Worm (Caenorhabditis elegans) whole organism, dauer: Measurements from ENCODE around the gene K12H4.7.

Experiments
- unc-62 ChIP-seq: sonication (generic microtip); optimal IDR thresholded peaks from 2 replicates; lab custom pipeline; 2017; ENCODE audit warnings: missing biosample characterization, missing genetic modification reagents, missing genetic modification characterization

K12H4.7 gene

ce11 chrIII:8050944-8051343 is at the start of gene K12H4.7:
K12H4.7 (minus strand) TSS chrIII:8051081.
- TF ChIP-seq unc-62 = no peak

- TF ChIP-seq unc-62 = no peak
Measured at ce11 chrIII:8099022-8099421, 48.1 kb upstream of the K12H4.7 start, which contains the start of gene K06H7.1. K06H7.1 (plus strand) TSS chrIII:8099322.

ce11 chrIII:8098116-8098515 is 47.2 kb upstream of the K12H4.7 start, which contains the start of gene K06H7.8:
K06H7.8 (minus strand) TSS chrIII:8098216.
- TF ChIP-seq unc-62 = no peak

ce11 chrIII:8093079-8093623 is 42.3 kb upstream of the K12H4.7 start, which contains the start of gene K06H7.2:
K06H7.2 (plus strand) TSS chrIII:8093573.
- no peak for TF ChIP-seq unc-62

ce11 chrIII:8091408-8091807 is 40.5 kb upstream of the K12H4.7 start, which contains the start of gene idi-1:
idi-1 (plus strand) TSS chrIII:8091708.
- TF ChIP-seq unc-62 = no peak

- no peak for TF ChIP-seq unc-62
Measured at ce11 chrIII:8088235-8088634, 37.4 kb upstream of the K12H4.7 start, which contains the start of gene vms-1. vms-1 (plus strand) TSS chrIII:8088535.

- TF ChIP-seq unc-62 = no peak
Measured at ce11 chrIII:8085355-8085754, 34.5 kb upstream of the K12H4.7 start, which contains the start of the genes K06H7.7 and grp-1. K06H7.7 (minus strand) TSS chrIII:8085475. grp-1 (plus strand) TSS chrIII:8085705.

ce11 chrIII:8080165-8080738 is 29.4 kb upstream of the K12H4.7 start, which contains the start of the genes dcr-1 and apc-2:
dcr-1 (minus strand) TSS chrIII:8080281.
apc-2 (plus strand) TSS chrIII:8080629.
- no peak for TF ChIP-seq unc-62

ce11 chrIII:8077180-8077579 is 26.3 kb upstream of the K12H4.7 start:
- TF ChIP-seq unc-62 = no peak

ce11 chrIII:8069206-8069605 is 18.3 kb upstream of the K12H4.7 start:
- no peak for TF ChIP-seq unc-62

- TF ChIP-seq unc-62 = no peak
Measured at ce11 chrIII:8067798-8068197, 16.9 kb upstream of the K12H4.7 start.

ce11 chrIII:8066989-8067388 is 16.1 kb upstream of the K12H4.7 start, which contains the start of gene pros-1:
pros-1 (plus strand) TSS chrIII:8067289.
- TF ChIP-seq unc-62 = no peak

ce11 chrIII:8065101-8065500 is 14.2 kb upstream of the K12H4.7 start:
- TF ChIP-seq unc-62 = no peak

- TF ChIP-seq unc-62 = no peak
Measured at ce11 chrIII:8063659-8064058, 12.8 kb upstream of the K12H4.7 start.

ce11 chrIII:8061114-8061513 is 10.2 kb upstream of the K12H4.7 start:
- TF ChIP-seq unc-62 = no peak

- no peak for TF ChIP-seq unc-62
Measured at ce11 chrIII:8051838-8052237, 957 bp upstream of the K12H4.7 start.

ce11 chrIII:8047412-8047811 is 3.5 kb downstream of the K12H4.7 start, which contains the start of gene K12H4.2:
K12H4.2 (plus strand) TSS chrIII:8047712.
- no peak for TF ChIP-seq unc-62

ce11 chrIII:8045734-8046133 is 5.1 kb downstream of the K12H4.7 start, which contains the start of gene K12H4.3:
K12H4.3 (plus strand) TSS chrIII:8046034.
- TF ChIP-seq unc-62 = no peak
